Worm (Caenorhabditis elegans): ENCODE data around the gene srg-67.

The srg-67 gene

ce11 chrV:5447057-5447456 lies 15.7 kb downstream of the srg-67 start:
- TF ChIP-seq flt-1 (GFP tag; IDR thresholded peaks at IDR 0.05) (no peak), ceh-36 (tag; optimal IDR thresholded peaks at IDR 0.05) (no peak), pes-1 (GFP tag; IDR thresholded peaks at IDR 0.05) (no peak), sea-1 (GFP tag; conservative IDR thresholded peaks at IDR 0.05) (no peak), hmg-4 (GFP tag; optimal IDR thresholded peaks at IDR 0.05) (no peak), tra-4 (tag; optimal IDR thresholded peaks at IDR 0.05) (no peak), aly-1 (tag; optimal IDR thresholded peaks at IDR 0.05) (no peak), ceh-13 (GFP tag; optimal IDR thresholded peaks at IDR 0.05) (no peak), hmbx-1 (tag; optimal IDR thresholded peaks at IDR 0.05) (no peak), F13C5.2 (tag; optimal IDR thresholded peaks at IDR 0.05) (no peak), tbx-11 (GFP tag; IDR thresholded peaks at IDR 0.05) (no peak)

ce11 chrV:5445839-5446238 lies 17.0 kb downstream of the srg-67 start, which contains the start of gene F08F3.1:
TSS of gene F08F3.1 (plus strand) at chrV:5446139.
- no peak for TF ChIP-seq tbx-37 (GFP tag; conservative IDR thresholded peaks at IDR 0.05)
- TF ChIP-seq F13C5.2 (tag; optimal IDR thresholded peaks at IDR 0.05), result no peak
- no peak for TF ChIP-seq hnd-1 (tag; optimal IDR thresholded peaks at IDR 0.05)
- TF ChIP-seq pes-1 (GFP tag; IDR thresholded peaks at IDR 0.05), result no peak
- TF ChIP-seq aly-1 (tag; optimal IDR thresholded peaks at IDR 0.05), result no peak
- TF ChIP-seq hmbx-1 (tag; optimal IDR thresholded peaks at IDR 0.05), result no peak
- no peak for TF ChIP-seq ceh-13 (GFP tag; optimal IDR thresholded peaks at IDR 0.05)
- no peak for TF ChIP-seq ets-7 (tag; optimal IDR thresholded peaks at IDR 0.05)
- no peak for TF ChIP-seq tbx-11 (GFP tag; IDR thresholded peaks at IDR 0.05)
- TF ChIP-seq tra-4 (tag; optimal IDR thresholded peaks at IDR 0.05), result no peak

ce11 chrV:5444037-5444436 lies 18.8 kb downstream of the srg-67 start:
- TF ChIP-seq tra-4 (tag; optimal IDR thresholded peaks at IDR 0.05), result no peak
- no peak for TF ChIP-seq ama-1 (optimal IDR thresholded peaks at IDR 0.05)
- TF ChIP-seq pes-1 (GFP tag; IDR thresholded peaks at IDR 0.05), result no peak
- TF ChIP-seq scrt-1 (GFP tag; IDR thresholded peaks at IDR 0.05), result no peak

- TF ChIP-seq aly-1 (tag; optimal IDR thresholded peaks at IDR 0.05) (no peak), ets-7 (tag; optimal IDR thresholded peaks at IDR 0.05) (no peak), tbx-11 (GFP tag; IDR thresholded peaks at IDR 0.05) (no peak), ceh-36 (tag; optimal IDR thresholded peaks at IDR 0.05) (no peak)
Observed at ce11 chrV:5442366-5442765, 20.4 kb downstream of the srg-67 start.

ce11 chrV:5439068-5439467 lies 23.7 kb downstream of the srg-67 start, which contains the start of gene snpc-1.3:
TSS of gene snpc-1.3 (minus strand) at chrV:5439168.
- TF ChIP-seq tra-4 (tag; optimal IDR thresholded peaks at IDR 0.05), result no peak
- no peak for TF ChIP-seq ama-1 (optimal IDR thresholded peaks at IDR 0.05)
- no peak for TF ChIP-seq hnd-1 (tag; optimal IDR thresholded peaks at IDR 0.05)
- no peak for TF ChIP-seq pes-1 (GFP tag; IDR thresholded peaks at IDR 0.05)

ce11 chrV:5433020-5433419 lies 29.8 kb downstream of the srg-67 start, which contains the start of gene acl-6:
TSS of gene acl-6 (plus strand) at chrV:5433386.
- TF ChIP-seq hmg-4 (GFP tag; optimal IDR thresholded peaks at IDR 0.05) (no peak), pes-1 (GFP tag; IDR thresholded peaks at IDR 0.05) (no peak), tbx-11 (GFP tag; IDR thresholded peaks at IDR 0.05) (no peak), sea-1 (GFP tag; conservative IDR thresholded peaks at IDR 0.05) (no peak), hnd-1 (tag; optimal IDR thresholded peaks at IDR 0.05) (no peak), ets-7 (tag; optimal IDR thresholded peaks at IDR 0.05) (no peak), ama-1 (optimal IDR thresholded peaks at IDR 0.05) (no peak), ceh-36 (tag; optimal IDR thresholded peaks at IDR 0.05) (no peak), B0310.2 (tag; optimal IDR thresholded peaks at IDR 0.05) (no peak), ceh-13 (GFP tag; optimal IDR thresholded peaks at IDR 0.05) (no peak), tbx-37 (GFP tag; conservative IDR thresholded peaks at IDR 0.05) (no peak), flt-1 (GFP tag; IDR thresholded peaks at IDR 0.05) (no peak), F13C5.2 (tag; optimal IDR thresholded peaks at IDR 0.05) (no peak), scrt-1 (GFP tag; IDR thresholded peaks at IDR 0.05) (no peak), tra-4 (tag; optimal IDR thresholded peaks at IDR 0.05) (no peak), hmbx-1 (tag; optimal IDR thresholded peaks at IDR 0.05) (no peak), aly-1 (tag; optimal IDR thresholded peaks at IDR 0.05) (no peak)

- TF ChIP-seq scrt-1 (GFP tag; IDR thresholded peaks at IDR 0.05), result no peak
- no peak for TF ChIP-seq ceh-36 (tag; optimal IDR thresholded peaks at IDR 0.05)
- no peak for TF ChIP-seq aly-1 (tag; optimal IDR thresholded peaks at IDR 0.05)
- no peak for TF ChIP-seq ets-7 (tag; optimal IDR thresholded peaks at IDR 0.05)
- TF ChIP-seq hnd-1 (tag; optimal IDR thresholded peaks at IDR 0.05), result no peak
- TF ChIP-seq tbx-37 (GFP tag; conservative IDR thresholded peaks at IDR 0.05), result no peak
- TF ChIP-seq tra-4 (tag; optimal IDR thresholded peaks at IDR 0.05), result no peak
- no peak for TF ChIP-seq ceh-13 (GFP tag; optimal IDR thresholded peaks at IDR 0.05)
- TF ChIP-seq ama-1 (optimal IDR thresholded peaks at IDR 0.05), result no peak
- no peak for TF ChIP-seq tbx-11 (GFP tag; IDR thresholded peaks at IDR 0.05)
- no peak for TF ChIP-seq flt-1 (GFP tag; IDR thresholded peaks at IDR 0.05)
- TF ChIP-seq F13C5.2 (tag; optimal IDR thresholded peaks at IDR 0.05), result no peak
- TF ChIP-seq pes-1 (GFP tag; IDR thresholded peaks at IDR 0.05), result no peak
- no peak for TF ChIP-seq hmbx-1 (tag; optimal IDR thresholded peaks at IDR 0.05)
- no peak for TF ChIP-seq B0310.2 (tag; optimal IDR thresholded peaks at IDR 0.05)
- TF ChIP-seq sea-1 (GFP tag; conservative IDR thresholded peaks at IDR 0.05), result no peak
- TF ChIP-seq hmg-4 (GFP tag; optimal IDR thresholded peaks at IDR 0.05), result no peak
Observed at ce11 chrV:5432499-5432898, 30.3 kb downstream of the srg-67 start, which contains the start of gene F08F3.8. TSS of gene F08F3.8 (minus strand) at chrV:5432599.

ce11 chrV:5427860-5428259 lies 34.9 kb downstream of the srg-67 start, which contains the start of gene rhr-1:
TSS of gene rhr-1 (plus strand) at chrV:5428160.
- TF ChIP-seq hmg-4 (GFP tag; optimal IDR thresholded peaks at IDR 0.05) (no peak), ets-7 (tag; optimal IDR thresholded peaks at IDR 0.05) (no peak), sea-1 (GFP tag; conservative IDR thresholded peaks at IDR 0.05) (no peak), tra-4 (tag; optimal IDR thresholded peaks at IDR 0.05) (no peak), tbx-37 (GFP tag; conservative IDR thresholded peaks at IDR 0.05) (no peak), ceh-13 (GFP tag; optimal IDR thresholded peaks at IDR 0.05) (no peak), pes-1 (GFP tag; IDR thresholded peaks at IDR 0.05) (no peak), scrt-1 (GFP tag; IDR thresholded peaks at IDR 0.05) (no peak), flt-1 (GFP tag; IDR thresholded peaks at IDR 0.05) (no peak), hmbx-1 (tag; optimal IDR thresholded peaks at IDR 0.05) (no peak), B0310.2 (tag; optimal IDR thresholded peaks at IDR 0.05) (no peak), hnd-1 (tag; optimal IDR thresholded peaks at IDR 0.05) (no peak), aly-1 (tag; optimal IDR thresholded peaks at IDR 0.05) (no peak), F13C5.2 (tag; optimal IDR thresholded peaks at IDR 0.05) (no peak), ceh-36 (tag; optimal IDR thresholded peaks at IDR 0.05) (no peak), ama-1 (optimal IDR thresholded peaks at IDR 0.05) (no peak), tbx-11 (GFP tag; IDR thresholded peaks at IDR 0.05) (no peak)

Data from whole organism, early embryonic.